Worm (Caenorhabditis elegans) whole organism, L2 larva: ENCODE results near the gene C08D8.7.

Experiments
- C34F6.9 ChIP-seq: fragments of 150-350 bp; optimal IDR thresholded peaks from 2 replicates; lab custom pipeline; 2014; ENCODE audit warnings: missing biosample characterization, missing genetic modification characterization
- F13H6.1 ChIP-seq: sonication (generic microtip); optimal IDR thresholded peaks from 2 replicates; lab custom pipeline; 2016; ENCODE audit warnings: missing genetic modification characterization, missing compliant biosample characterization
- ZK546.5 ChIP-seq: sonication (generic microtip); optimal IDR thresholded peaks from 2 replicates; lab custom pipeline; 2017; ENCODE audit warnings: missing biosample characterization, missing genetic modification characterization
- aly-2 ChIP-seq: fragments of 150-350 bp; optimal IDR thresholded peaks from 2 replicates; lab custom pipeline; 2014; ENCODE audit warnings: missing biosample characterization, missing genetic modification characterization
- blmp-1 ChIP-seq: sonication (generic microtip); optimal IDR thresholded peaks from 2 replicates; lab custom pipeline; 2017; ENCODE audit warnings: missing genetic modification characterization, mild to moderate bottlenecking, missing compliant biosample characterization, antibody characterized with exemption, moderate library complexity; ENCODE audit not compliant: insufficient read depth
- ceh-16 ChIP-seq: fragments of 150-350 bp; optimal IDR thresholded peaks from 2 replicates; lab custom pipeline; 2014; ENCODE audit warnings: missing biosample characterization, missing genetic modification characterization
- ceh-82 ChIP-seq: fragments of 150-350 bp; optimal IDR thresholded peaks from 2 replicates; lab custom pipeline; 2014; ENCODE audit warnings: missing biosample characterization, missing genetic modification characterization
- dmd-4 ChIP-seq: sonication (generic microtip); optimal IDR thresholded peaks from 2 replicates; lab custom pipeline; 2017; ENCODE audit warnings: missing biosample characterization, missing genetic modification characterization
- egl-27 ChIP-seq: sonication (generic microtip); optimal IDR thresholded peaks from 3 replicates; lab custom pipeline; 2017; ENCODE audit warnings: missing biosample characterization, missing genetic modification reagents, missing genetic modification characterization
- elt-1 ChIP-seq: fragments of 150-350 bp; optimal IDR thresholded peaks from 2 replicates; lab custom pipeline; 2014; ENCODE audit warnings: missing biosample characterization, missing genetic modification characterization
- elt-3 ChIP-seq: sonication (generic microtip); optimal IDR thresholded peaks from 2 replicates; lab custom pipeline; 2017; ENCODE audit warnings: missing biosample characterization, missing genetic modification characterization
- fos-1 ChIP-seq: fragments of 150-350 bp; optimal IDR thresholded peaks from 2 replicates; lab custom pipeline; 2014; ENCODE audit warnings: missing biosample characterization, missing genetic modification characterization
- gmeb-1 ChIP-seq: fragments of 150-350 bp; optimal IDR thresholded peaks from 2 replicates; lab custom pipeline; 2014; ENCODE audit warnings: missing biosample characterization, missing genetic modification characterization
- lin-11 ChIP-seq: fragments of 150-350 bp; sonication (generic microtip); optimal IDR thresholded peaks from 2 replicates; lab custom pipeline; 2014; ENCODE audit warnings: missing biosample characterization, missing genetic modification characterization, inconsistent platforms, mixed read lengths
- lin-13 ChIP-seq: fragments of 150-350 bp; optimal IDR thresholded peaks from 2 replicates; lab custom pipeline; 2014; ENCODE audit warnings: missing biosample characterization, missing genetic modification reagents, missing genetic modification characterization
- lin-39 ChIP-seq: fragments of 150-350 bp; optimal IDR thresholded peaks from 2 replicates; lab custom pipeline; 2014; ENCODE audit warnings: missing biosample characterization, missing genetic modification reagents, missing genetic modification characterization
- lsy-2 ChIP-seq, 2 experiments: fragments of 150-350 bp in 1 of 2; sonication (generic microtip) in 1 of 2; optimal IDR thresholded peaks; 2 replicates each; lab custom pipeline; 2014 to 2017; ENCODE audit warnings: missing biosample characterization in 2 of 2, missing genetic modification characterization in 2 of 2
- mab-5 ChIP-seq: fragments of 150-350 bp; optimal IDR thresholded peaks from 2 replicates; lab custom pipeline; 2014; ENCODE audit warnings: missing biosample characterization, missing genetic modification characterization
- mbf-1 ChIP-seq: sonication (generic microtip); optimal IDR thresholded peaks from 2 replicates; lab custom pipeline; 2017; ENCODE audit warnings: missing biosample characterization, missing genetic modification characterization
- mdl-1 ChIP-seq, 2 experiments: fragments of 150-350 bp in 1 of 2; sonication (generic microtip) in 1 of 2; optimal IDR thresholded peaks; 2 replicates each; lab custom pipeline; 2017; ENCODE audit warnings: missing biosample characterization in 2 of 2, missing genetic modification characterization in 2 of 2
- nhr-11 ChIP-seq: fragments of 150-350 bp; optimal IDR thresholded peaks from 2 replicates; lab custom pipeline; 2014; ENCODE audit warnings: missing biosample characterization, missing genetic modification characterization
- nhr-12 ChIP-seq: fragments of 150-350 bp; optimal IDR thresholded peaks from 2 replicates; lab custom pipeline; 2014; ENCODE audit warnings: missing biosample characterization, missing genetic modification characterization
- nhr-21 ChIP-seq: fragments of 150-350 bp; optimal IDR thresholded peaks from 2 replicates; lab custom pipeline; 2014; ENCODE audit warnings: missing biosample characterization, missing genetic modification characterization
- nhr-23 ChIP-seq: fragments of 150-350 bp; optimal IDR thresholded peaks from 2 replicates; lab custom pipeline; 2014; ENCODE audit warnings: missing biosample characterization, missing genetic modification reagents, missing genetic modification characterization
- nhr-237 ChIP-seq: fragments of 150-350 bp; optimal IDR thresholded peaks from 2 replicates; lab custom pipeline; 2014; ENCODE audit warnings: missing biosample characterization, missing genetic modification characterization
- nhr-77 ChIP-seq: fragments of 150-350 bp; optimal IDR thresholded peaks from 2 replicates; lab custom pipeline; 2014; ENCODE audit warnings: missing biosample characterization, missing genetic modification characterization
- peb-1 ChIP-seq: fragments of 150-350 bp; optimal IDR thresholded peaks from 2 replicates; lab custom pipeline; 2014; ENCODE audit warnings: missing biosample characterization, missing genetic modification characterization
- skn-1 ChIP-seq: sonication (generic microtip); optimal IDR thresholded peaks from 2 replicates; lab custom pipeline; 2017; ENCODE audit warnings: missing biosample characterization, missing genetic modification characterization
- sma-3 ChIP-seq: sonication (generic microtip); optimal IDR thresholded peaks from 2 replicates; lab custom pipeline; 2016; ENCODE audit warnings: missing genetic modification reagents, missing genetic modification characterization, missing compliant biosample characterization
- sma-9 ChIP-seq, 2 experiments: fragments of 150-350 bp in 1 of 2; sonication (generic microtip) in 1 of 2; optimal IDR thresholded peaks; 2 replicates each; lab custom pipeline; 2014 to 2016; ENCODE audit warnings: missing genetic modification characterization in 2 of 2, mild to moderate bottlenecking in 1 of 2, missing biosample characterization in 1 of 2, missing compliant biosample characterization in 1 of 2, missing genetic modification reagents in 1 of 2, moderate library complexity in 1 of 2
- snpc-4 ChIP-seq: fragments of 150-350 bp; optimal IDR thresholded peaks from 2 replicates; lab custom pipeline; 2014; ENCODE audit warnings: missing biosample characterization, missing genetic modification characterization
- ztf-1 ChIP-seq: fragments of 200-800 bp; sonication (Bioruptor generic); conservative IDR thresholded peaks from 2 replicates; pipeline ENCODE4 v1.3.6; 2022; ENCODE audit warnings: missing genetic modification characterization, missing compliant biosample characterization

C08D8.7 gene

ce11 chrV:8383716-8384115, 42.7 kb downstream of the C08D8.7 start, which contains the start of gene F52E1.14 (continued):
- TF ChIP-seq blmp-1 (no peak), lin-39 (tag; lab: Kevin White, UChicago) (no peak), gmeb-1 (no peak), dmd-4 (no peak), mdl-1 (tag; optimal IDR thresholded peaks at IDR 0.05; lab: Kevin White, UChicago) (no peak), nhr-77 (no peak), egl-27 (tag; lab: Kevin White, UChicago) (no peak), lsy-2 (tag; optimal IDR thresholded peaks at IDR 0.05; lab: Kevin White, UChicago) (no peak)

ce11 chrV:8384809-8385208, 43.8 kb downstream of the C08D8.7 start:
- TF ChIP-seq mdl-1 (tag; optimal IDR thresholded peaks at IDR 0.05; lab: Kevin White, UChicago): no peak
- no peak for TF ChIP-seq elt-1 (tag; lab: Kevin White, UChicago)
- no peak for TF ChIP-seq nhr-21
- TF ChIP-seq lin-39 (tag; lab: Kevin White, UChicago): no peak
- TF ChIP-seq ceh-82 (tag; lab: Kevin White, UChicago): no peak
- TF ChIP-seq elt-3: no peak
- no peak for TF ChIP-seq nhr-23
- no peak for TF ChIP-seq lin-11 (tag; lab: Kevin White, UChicago)
- no peak for TF ChIP-seq nhr-237 (tag; lab: Kevin White, UChicago)
- TF ChIP-seq ceh-16 (tag; lab: Kevin White, UChicago): no peak
- no peak for TF ChIP-seq nhr-12 (tag; lab: Kevin White, UChicago)
- no peak for TF ChIP-seq C34F6.9 (tag; lab: Kevin White, UChicago)
- TF ChIP-seq nhr-77: no peak
- TF ChIP-seq peb-1 (tag; lab: Kevin White, UChicago): no peak

- TF ChIP-seq ZK546.5 (tag; lab: Kevin White, UChicago): no peak
- no peak for TF ChIP-seq F13H6.1 (tag; lab: Kevin White, UChicago)
- no peak for TF ChIP-seq ztf-1 (GFP tag; lab: Robert Waterston, UW)
- TF ChIP-seq peb-1 (tag; lab: Kevin White, UChicago): no peak
- peak; percentile 30 for TF ChIP-seq sma-9 (GFP tag; optimal IDR thresholded peaks at IDR 0.05; lab: Kevin White, UChicago)
- TF ChIP-seq sma-9 (tag; optimal IDR thresholded peaks at IDR 0.05; lab: Kevin White, UChicago): no peak
- TF ChIP-seq aly-2 (tag; lab: Kevin White, UChicago): no peak
- no peak for TF ChIP-seq ceh-16 (tag; lab: Kevin White, UChicago)
- TF ChIP-seq fos-1: peak; percentile 65
- no peak for TF ChIP-seq nhr-23
- TF ChIP-seq sma-3: no peak
- TF ChIP-seq gmeb-1: no peak
- TF ChIP-seq nhr-21: no peak
- no peak for TF ChIP-seq skn-1 (tag; lab: Kevin White, UChicago)
- no peak for TF ChIP-seq ceh-82 (tag; lab: Kevin White, UChicago)
- no peak for TF ChIP-seq lin-13 (GFP tag; lab: Kevin White, UChicago)
- TF ChIP-seq nhr-77: no peak
- no peak for TF ChIP-seq snpc-4 (tag; lab: Kevin White, UChicago)
Observed at ce11 chrV:8385879-8386530, 45.0 kb downstream of the C08D8.7 start, which contains the start of gene hsp-17. Gene hsp-17, minus strand, starts transcription at chrV:8385929.

ce11 chrV:8387056-8387455, 46.0 kb downstream of the C08D8.7 start, which contains the start of gene gcy-7:
Gene gcy-7, plus strand, starts transcription at chrV:8387356.
- TF ChIP-seq mbf-1 (tag; lab: Kevin White, UChicago) (no peak), dmd-4 (no peak), nhr-11 (tag; lab: Kevin White, UChicago) (no peak), fos-1 (no peak), nhr-77 (no peak), blmp-1 (no peak)

- TF ChIP-seq mab-5 (tag; lab: Kevin White, UChicago): no peak
- TF ChIP-seq ztf-1 (GFP tag; lab: Robert Waterston, UW): no peak
- TF ChIP-seq ZK546.5 (tag; lab: Kevin White, UChicago): no peak
- TF ChIP-seq blmp-1: no peak
- no peak for TF ChIP-seq mdl-1 (tag; optimal IDR thresholded peaks at IDR 0.05; lab: Kevin White, UChicago)
Observed at ce11 chrV:8389307-8389706, 48.3 kb downstream of the C08D8.7 start.
